Fruit fly (Drosophila melanogaster): ENCODE data around the gene hzg.

DNA sequence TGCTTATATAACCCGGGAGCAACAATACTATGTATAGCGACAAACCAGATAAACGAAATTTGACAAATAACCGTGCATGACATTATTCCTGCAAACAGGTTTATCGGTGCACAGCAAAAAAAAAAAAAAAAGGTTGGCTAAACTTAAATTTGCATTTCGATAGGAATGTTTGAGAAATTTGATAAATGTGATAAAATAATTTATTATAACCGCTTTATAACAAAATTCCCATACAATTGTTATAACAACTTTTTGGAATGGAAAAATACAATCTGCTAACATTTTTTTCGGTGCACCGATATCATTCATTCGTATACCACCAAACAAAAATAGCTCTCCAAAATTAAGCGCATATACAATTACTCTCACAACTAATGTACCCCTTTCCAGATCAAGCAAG lies 27.0 kb downstream of the hzg start:
- TF ChIP-seq Hr83 (GFP tag; optimal IDR thresholded peaks at IDR 0.05; ENCODE audit: poor library complexity, severe bottlenecking) = no peak
- no peak for TF ChIP-seq usp (GFP tag; optimal IDR thresholded peaks at IDR 0.05)
- no peak for TF ChIP-seq sv (GFP tag; optimal IDR thresholded peaks at IDR 0.05)
- peak; percentile 79 for TF ChIP-seq fru (GFP tag; optimal IDR thresholded peaks at IDR 0.05)
- peak; percentile 93 for TF ChIP-seq h (GFP tag; optimal IDR thresholded peaks at IDR 0.05)
- TF ChIP-seq brk (GFP tag; optimal IDR thresholded peaks at IDR 0.05) = no peak
- TF ChIP-seq CG32264 (GFP tag; optimal IDR thresholded peaks at IDR 0.05) = no peak
- no peak for TF ChIP-seq Mio (GFP tag; optimal IDR thresholded peaks at IDR 0.05)
- no peak for TF ChIP-seq Abd-B (GFP tag; optimal IDR thresholded peaks at IDR 0.05)
- peak; percentile 63 for TF ChIP-seq psq (GFP tag; optimal IDR thresholded peaks at IDR 0.05)
- peak; percentile 69 for TF ChIP-seq br (GFP tag; optimal IDR thresholded peaks at IDR 0.05)

Measured in whole organism, wandering third instar larva.